Fruit fly (Drosophila melanogaster) whole organism, embryonic: ENCODE data around the gene vari.

Source experiments
- ATbp ChIP-seq: fragments of 200-800 bp; sonication (Bioruptor generic); optimal IDR thresholded peaks from 2 replicates; lab custom pipeline; 2017; ENCODE audit warnings: missing biosample characterization, mild to moderate bottlenecking, missing genetic modification characterization, missing genetic modification reagents
- Atf-2 ChIP-seq: fragments of 200-800 bp; sonication (Bioruptor generic); optimal IDR thresholded peaks from 2 replicates; lab custom pipeline; 2016; ENCODE audit warnings: missing biosample characterization, missing genetic modification characterization
- CG10366 ChIP-seq: fragments of 200-800 bp; sonication (Bioruptor generic); IDR thresholded peaks from 2 replicates; pipeline ENCODE4 v1.3.6; 2022; ENCODE audit warnings: missing biosample characterization, missing genetic modification characterization
- CG10565 ChIP-seq: fragments of 200-800 bp; sonication (Bioruptor generic); optimal IDR thresholded peaks from 3 replicates; lab custom pipeline; 2016; ENCODE audit warnings: missing biosample characterization, mild to moderate bottlenecking, missing genetic modification characterization
- CG11093 ChIP-seq: fragments of 200-800 bp; sonication (Bioruptor generic); IDR thresholded peaks from 3 replicates; pipeline ENCODE4 v1.3.6; 2022; ENCODE audit warnings: missing biosample characterization, missing genetic modification characterization
- CG11696 ChIP-seq: fragments of 200-800 bp; sonication (Bioruptor generic); IDR thresholded peaks from 2 replicates; pipeline ENCODE4 v1.3.6; 2022; ENCODE audit warnings: missing biosample characterization, missing genetic modification characterization
- CG12744 ChIP-seq: fragments of 200-800 bp; sonication (Bioruptor generic); optimal IDR thresholded peaks from 2 replicates; lab custom pipeline; 2016; ENCODE audit warnings: missing biosample characterization, missing genetic modification characterization
- CG12942 ChIP-seq: fragments of 200-800 bp; sonication (Bioruptor generic); optimal IDR thresholded peaks from 3 replicates; lab custom pipeline; 2016; ENCODE audit warnings: missing biosample characterization, missing genetic modification characterization
- CG18262 ChIP-seq: fragments of 200-800 bp; optimal IDR thresholded peaks from 3 replicates; lab custom pipeline; 2019; ENCODE audit warnings: missing biosample characterization, mild to moderate bottlenecking, missing genetic modification characterization, moderate library complexity
- CG2116 ChIP-seq: fragments of 200-800 bp; sonication (Bioruptor generic); optimal IDR thresholded peaks from 3 replicates; lab custom pipeline; 2018; ENCODE audit warnings: missing biosample characterization, mild to moderate bottlenecking, missing genetic modification characterization
- CG2678 ChIP-seq: fragments of 200-800 bp; sonication (Bioruptor generic); optimal IDR thresholded peaks from 3 replicates; lab custom pipeline; 2019; ENCODE audit warnings: missing biosample characterization, mild to moderate bottlenecking, missing genetic modification characterization, moderate library complexity
- CG2712 ChIP-seq: fragments of 200-800 bp; optimal IDR thresholded peaks from 3 replicates; lab custom pipeline; 2019; ENCODE audit warnings: missing biosample characterization, mild to moderate bottlenecking, missing genetic modification characterization, moderate library complexity
- CG30403 ChIP-seq: fragments of 200-800 bp; sonication (Bioruptor generic); optimal IDR thresholded peaks from 3 replicates; lab custom pipeline; 2016; ENCODE audit warnings: missing biosample characterization, missing genetic modification characterization
- CG33557 ChIP-seq: fragments of 200-800 bp; sonication (Bioruptor generic); optimal IDR thresholded peaks from 2 replicates; lab custom pipeline; 2019; ENCODE audit warnings: missing biosample characterization, mild to moderate bottlenecking, missing genetic modification characterization, moderate library complexity
- CG4328 ChIP-seq: fragments of 200-800 bp; sonication (Bioruptor generic); optimal IDR thresholded peaks from 3 replicates; lab custom pipeline; 2017; ENCODE audit warnings: missing biosample characterization, missing genetic modification reagents, missing genetic modification characterization
- CG4424 ChIP-seq: fragments of 200-800 bp; sonication (Bioruptor generic); optimal IDR thresholded peaks from 3 replicates; lab custom pipeline; 2016; ENCODE audit warnings: missing biosample characterization, missing genetic modification characterization
- CG7745 ChIP-seq: fragments of 200-800 bp; sonication (Bioruptor generic); optimal IDR thresholded peaks from 2 replicates; lab custom pipeline; 2018; ENCODE audit warnings: missing biosample characterization, mild to moderate bottlenecking, missing genetic modification characterization, moderate library complexity
- CG8281 ChIP-seq: fragments of 200-800 bp; sonication (Bioruptor generic); optimal IDR thresholded peaks from 2 replicates; lab custom pipeline; 2018; ENCODE audit warnings: missing biosample characterization, mild to moderate bottlenecking, missing genetic modification characterization, moderate library complexity
- CG8388 ChIP-seq: fragments of 200-800 bp; sonication (Bioruptor generic); optimal IDR thresholded peaks from 2 replicates; lab custom pipeline; 2019; ENCODE audit warnings: missing biosample characterization, mild to moderate bottlenecking, missing genetic modification characterization, moderate library complexity
- CkIIα-i1 ChIP-seq: fragments of 200-800 bp; sonication (Bioruptor generic); IDR thresholded peaks from 2 replicates; pipeline ENCODE4 v1.3.6; 2022; ENCODE audit warnings: missing biosample characterization, missing genetic modification characterization
- H2.0 ChIP-seq: fragments of 200-800 bp; sonication (Bioruptor generic); IDR thresholded peaks from 2 replicates; pipeline ENCODE4 v1.3.6; 2022; ENCODE audit warnings: missing biosample characterization, missing genetic modification characterization
- Hey ChIP-seq: fragments of 200-800 bp; sonication (Bioruptor generic); optimal IDR thresholded peaks from 3 replicates; lab custom pipeline; 2018; ENCODE audit warnings: missing biosample characterization, mild to moderate bottlenecking, missing genetic modification characterization
- Jarid2 ChIP-seq: fragments of 200-800 bp; sonication (Bioruptor generic); optimal IDR thresholded peaks from 3 replicates; lab custom pipeline; 2017; ENCODE audit warnings: mild to moderate bottlenecking, missing biosample characterization, missing genetic modification reagents, missing genetic modification characterization
- MTF-1 ChIP-seq: fragments of 200-800 bp; sonication (Bioruptor generic); optimal IDR thresholded peaks from 2 replicates; lab custom pipeline; 2018; ENCODE audit warnings: missing biosample characterization, mild to moderate bottlenecking, missing genetic modification characterization, borderline replicate concordance
- NC2β ChIP-seq: fragments of 200-800 bp; sonication (Bioruptor generic); optimal IDR thresholded peaks from 2 replicates; lab custom pipeline; 2016; ENCODE audit warnings: missing biosample characterization, missing genetic modification characterization
- Six4 ChIP-seq: fragments of 200-800 bp; sonication (Bioruptor generic); optimal IDR thresholded peaks from 2 replicates; lab custom pipeline; 2016; ENCODE audit warnings: missing biosample characterization, missing genetic modification characterization
- Spps ChIP-seq: fragments of 200-800 bp; sonication (Bioruptor generic); optimal IDR thresholded peaks from 2 replicates; lab custom pipeline; 2018; ENCODE audit warnings: missing biosample characterization, mild to moderate bottlenecking, missing genetic modification characterization
- Ssrp ChIP-seq: fragments of 200-800 bp; sonication (Bioruptor generic); optimal IDR thresholded peaks from 2 replicates; lab custom pipeline; 2018; ENCODE audit warnings: missing biosample characterization, mild to moderate bottlenecking, missing genetic modification characterization, moderate library complexity
- amos ChIP-seq: fragments of 200-800 bp; sonication (Bioruptor generic); IDR thresholded peaks from 2 replicates; pipeline ENCODE4 v1.3.6; 2022; ENCODE audit warnings: missing biosample characterization, missing genetic modification characterization; ENCODE audit not compliant: partially characterized antibody
- aop ChIP-seq: fragments of 200-800 bp; sonication (Bioruptor generic); IDR thresholded peaks from 2 replicates; pipeline ENCODE4 v1.3.6; 2022; ENCODE audit warnings: missing biosample characterization, missing genetic modification characterization
- ash1 ChIP-seq: fragments of 200-800 bp; sonication (Bioruptor generic); optimal IDR thresholded peaks from 2 replicates; lab custom pipeline; 2018; ENCODE audit warnings: missing biosample characterization, mild to moderate bottlenecking, missing genetic modification characterization
- az2 ChIP-seq: fragments of 200-800 bp; sonication (Bioruptor generic); optimal IDR thresholded peaks from 3 replicates; lab custom pipeline; 2016; ENCODE audit warnings: missing biosample characterization, missing genetic modification characterization
- bsh ChIP-seq, 2 experiments: fragments of 200-800 bp; sonication (Bioruptor generic); optimal IDR thresholded peaks; 2 replicates each; lab custom pipeline; 2017 to 2018; ENCODE audit warnings: mild to moderate bottlenecking in 2 of 2, missing biosample characterization in 2 of 2, missing genetic modification characterization in 2 of 2, moderate library complexity in 1 of 2
- crol ChIP-seq: fragments of 200-800 bp; sonication (Bioruptor generic); IDR thresholded peaks from 2 replicates; pipeline ENCODE4 v1.3.6; 2022; ENCODE audit warnings: missing biosample characterization, missing genetic modification characterization
- fd102C ChIP-seq: fragments of 200-800 bp; sonication (Bioruptor generic); optimal IDR thresholded peaks from 2 replicates; lab custom pipeline; 2018; ENCODE audit warnings: missing biosample characterization, mild to moderate bottlenecking, missing genetic modification characterization, moderate library complexity
- fru ChIP-seq: fragments of >200 bp; optimal IDR thresholded peaks from 2 replicates; lab custom pipeline; 2017
- ftz-f1 ChIP-seq: fragments of 200-800 bp; sonication (Bioruptor generic); optimal IDR thresholded peaks from 2 replicates; lab custom pipeline; 2016; ENCODE audit warnings: missing biosample characterization, missing genetic modification characterization
- hkb ChIP-seq, 2 experiments: fragments of 200-800 bp in 1 of 2; fragments of >200 bp in 1 of 2; sonication (Bioruptor generic) in 1 of 2; IDR thresholded peaks in 1 of 2; optimal IDR thresholded peaks in 1 of 2; 2 replicates each; pipeline versions ENCODE4 v1.3.6 to Lab custom; 2017 to 2022; ENCODE audit warnings: missing biosample characterization in 1 of 2, missing genetic modification characterization in 1 of 2
- knrl ChIP-seq: fragments of 200-800 bp; sonication (Bioruptor generic); IDR thresholded peaks from 3 replicates; pipeline ENCODE4 v1.3.6; 2022; ENCODE audit warnings: missing biosample characterization, missing genetic modification characterization; ENCODE audit not compliant: partially characterized antibody
- mam ChIP-seq: fragments of 200-800 bp; sonication (Bioruptor generic); optimal IDR thresholded peaks from 3 replicates; lab custom pipeline; 2016; ENCODE audit warnings: missing biosample characterization, missing genetic modification characterization
- nerfin-1 ChIP-seq: fragments of 200-800 bp; sonication (Bioruptor generic); optimal IDR thresholded peaks from 3 replicates; lab custom pipeline; 2019; ENCODE audit warnings: missing biosample characterization, mild to moderate bottlenecking, missing genetic modification characterization, moderate library complexity
- nmo ChIP-seq: fragments of 200-800 bp; sonication (Bioruptor generic); optimal IDR thresholded peaks from 2 replicates; lab custom pipeline; 2018; ENCODE audit warnings: missing biosample characterization, mild to moderate bottlenecking, missing genetic modification characterization, moderate library complexity
- odd ChIP-seq: fragments of 200-800 bp; sonication (Bioruptor generic); optimal IDR thresholded peaks from 2 replicates; lab custom pipeline; 2017; ENCODE audit warnings: missing biosample characterization, mild to moderate bottlenecking, missing genetic modification characterization
- phol ChIP-seq: fragments of 200-800 bp; sonication (Bioruptor generic); optimal IDR thresholded peaks from 3 replicates; lab custom pipeline; 2018; ENCODE audit warnings: missing biosample characterization, mild to moderate bottlenecking, missing genetic modification characterization, moderate library complexity
- pum ChIP-seq: fragments of 200-800 bp; sonication (Bioruptor generic); optimal IDR thresholded peaks from 2 replicates; lab custom pipeline; 2016; ENCODE audit warnings: missing biosample characterization, missing genetic modification characterization
- seq ChIP-seq: fragments of 200-800 bp; sonication (Bioruptor generic); IDR thresholded peaks from 2 replicates; pipeline ENCODE4 v1.3.6; 2022; ENCODE audit warnings: missing biosample characterization, missing genetic modification characterization
- slp2 ChIP-seq: fragments of 200-800 bp; sonication (Bioruptor generic); optimal IDR thresholded peaks from 2 replicates; lab custom pipeline; 2016; ENCODE audit warnings: missing biosample characterization, missing genetic modification characterization
- unc-4 ChIP-seq: fragments of 200-800 bp; sonication (Bioruptor generic); IDR thresholded peaks from 2 replicates; pipeline ENCODE4 v1.3.6; 2022; ENCODE audit warnings: missing biosample characterization, missing genetic modification characterization; ENCODE audit not compliant: partially characterized antibody
- zfh1 ChIP-seq: fragments of 200-800 bp; sonication (Bioruptor generic); IDR thresholded peaks from 3 replicates; pipeline ENCODE4 v1.3.6; 2022; ENCODE audit warnings: missing biosample characterization, missing genetic modification characterization

The vari gene

DNA sequence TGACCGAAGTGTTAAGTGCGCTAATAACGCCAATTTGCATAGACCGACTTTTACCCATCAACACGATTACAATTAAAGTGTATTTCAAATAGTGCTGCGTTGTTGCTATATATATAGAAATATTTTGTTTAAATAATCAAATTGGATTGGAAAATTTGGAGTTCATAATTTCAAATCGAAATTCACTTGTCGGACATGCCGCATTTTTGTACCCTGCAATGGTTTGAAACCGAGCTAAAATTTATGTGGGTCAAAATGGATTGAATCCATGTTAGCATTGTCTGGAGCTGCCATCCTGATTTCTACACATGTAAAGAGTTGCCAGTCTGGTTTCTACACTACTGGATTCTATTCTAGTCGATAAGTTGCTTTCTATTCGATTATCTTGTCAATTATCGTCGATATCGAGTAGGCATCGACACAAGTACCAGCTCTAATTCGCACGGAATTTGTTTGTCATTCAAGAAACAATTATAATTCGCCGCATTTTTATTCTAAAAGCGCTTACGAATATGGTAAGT, 9.5 kb downstream of the vari start, which contains the start of gene Pomp (continued):
- TF ChIP-seq CG2712 (tag; lab: Kevin White, UChicago): peak; percentile 92
- peak; percentile 66 for TF ChIP-seq Ssrp
- peak; percentile 80 for TF ChIP-seq Six4
- TF ChIP-seq CG2678 (tag; lab: Kevin White, UChicago): peak; percentile 90
- TF ChIP-seq hkb (optimal IDR thresholded peaks at IDR 0.05; lab: Kevin White, UChicago): no peak
- peak; percentile 88 for TF ChIP-seq hkb (GFP tag; IDR thresholded peaks at IDR 0.05; lab: Robert Waterston, UW)
- TF ChIP-seq nmo (GFP tag; lab: Kevin White, UChicago): peak; percentile 89
- peak; percentile 37 for TF ChIP-seq NC2β (GFP tag; lab: Kevin White, UChicago)
- TF ChIP-seq MTF-1 (GFP tag; lab: Kevin White, UChicago): peak; percentile 75
- TF ChIP-seq phol: peak; percentile 90
- TF ChIP-seq az2 (GFP tag; lab: Kevin White, UChicago): peak; percentile 85
- no peak for TF ChIP-seq CG33557
- no peak for TF ChIP-seq fd102C (GFP tag; lab: Kevin White, UChicago)
- TF ChIP-seq crol (GFP tag; lab: Robert Waterston, UW): peak; percentile 35; the same call in 1 of the 2 replicates
- TF ChIP-seq CkIIα-i1: 0 out of 2 replicates have a peak, but pooled peaks have one; percentile 41
- TF ChIP-seq CG7745: no peak
- peak; percentile 57 for TF ChIP-seq ftz-f1 (GFP tag; lab: Kevin White, UChicago)
- TF ChIP-seq CG10366 (GFP tag; lab: Robert Waterston, UW): peak; percentile 83
- TF ChIP-seq CG8281 (tag; lab: Kevin White, UChicago): peak; percentile 44
- peak; percentile 47 for TF ChIP-seq pum (GFP tag; lab: Kevin White, UChicago)
- peak; percentile 73 for TF ChIP-seq Spps (tag; lab: Kevin White, UChicago)
- peak; percentile 79 for TF ChIP-seq CG2116 (GFP tag; lab: Kevin White, UChicago)
- no peak for TF ChIP-seq fru
- TF ChIP-seq unc-4: peak; percentile 70
- peak; percentile 80 for TF ChIP-seq H2.0 (GFP tag; lab: Robert Waterston, UW)
- TF ChIP-seq CG11696 (GFP tag; lab: Robert Waterston, UW): peak; percentile 69
- peak; percentile 84 for TF ChIP-seq CG4424 (GFP tag; lab: Kevin White, UChicago)
- TF ChIP-seq CG10565 (GFP tag; lab: Kevin White, UChicago): peak; percentile 56
- TF ChIP-seq slp2 (GFP tag; lab: Kevin White, UChicago): peak; percentile 12
- TF ChIP-seq amos (GFP tag; lab: Robert Waterston, UW): peak; percentile 62; the same call in 1 of the 2 replicates
- TF ChIP-seq CG4328 (GFP tag; lab: Kevin White, UChicago): peak; percentile 6
- no peak for TF ChIP-seq CG12744
- peak; percentile 86 for TF ChIP-seq CG30403 (GFP tag; lab: Kevin White, UChicago)
- peak; percentile 84 for TF ChIP-seq ATbp (GFP tag; lab: Kevin White, UChicago)
- 0 out of 2 replicates have a peak, but pooled peaks have one; percentile 62 for TF ChIP-seq aop (GFP tag; lab: Robert Waterston, UW)
- peak in 1 of 2 experiments; percentile 81 for TF ChIP-seq bsh (GFP tag; optimal IDR thresholded peaks at IDR 0.05; lab: Kevin White, UChicago)
- TF ChIP-seq CG12942 (GFP tag; lab: Kevin White, UChicago): peak; percentile 73
- TF ChIP-seq ash1 (GFP tag; lab: Kevin White, UChicago): peak; percentile 40
- TF ChIP-seq zfh1 (GFP tag; lab: Robert Waterston, UW): peak; percentile 92
- TF ChIP-seq odd: peak; percentile 3
- TF ChIP-seq Jarid2 (GFP tag; lab: Kevin White, UChicago): peak; percentile 69
- peak; percentile 74 for TF ChIP-seq seq (GFP tag; lab: Robert Waterston, UW)
- peak; percentile 81 for TF ChIP-seq CG11093 (GFP tag; lab: Robert Waterston, UW)
- peak; percentile 76 for TF ChIP-seq mam
- TF ChIP-seq Hey: no peak
- peak; percentile 64; the same call in 2 of the 3 replicates for TF ChIP-seq knrl (GFP tag; lab: Robert Waterston, UW)
- TF ChIP-seq CG8388: peak; percentile 84
- TF ChIP-seq Atf-2 (GFP tag; lab: Kevin White, UChicago): peak; percentile 38
- peak; percentile 58 for TF ChIP-seq nerfin-1 (tag; lab: Kevin White, UChicago)
- peak; percentile 90 for TF ChIP-seq CG18262 (tag; lab: Kevin White, UChicago)
